Fruit fly (Drosophila melanogaster) whole organism, prepupa: ENCODE measurements around the gene hwt.

Source experiments
- Blimp-1 ChIP-seq: fragments of 200-800 bp; sonication (Bioruptor generic); optimal IDR thresholded peaks from 3 replicates; lab custom pipeline; 2017; ENCODE audit warnings: missing biosample characterization, missing genetic modification characterization, mild to moderate bottlenecking, moderate library complexity, missing genetic modification reagents
- CG10631 ChIP-seq: fragments of 200-800 bp; sonication (Bioruptor generic); optimal IDR thresholded peaks from 2 replicates; lab custom pipeline; 2016; ENCODE audit warnings: missing biosample characterization, missing genetic modification characterization
- CG10669 ChIP-seq: fragments of 200-800 bp; sonication (Bioruptor generic); optimal IDR thresholded peaks from 3 replicates; lab custom pipeline; 2018; ENCODE audit warnings: missing biosample characterization, mild to moderate bottlenecking, missing genetic modification characterization, moderate library complexity
- CG11294 ChIP-seq: fragments of 200-800 bp; sonication (Bioruptor generic); IDR thresholded peaks from 2 replicates; pipeline ENCODE4 v1.3.6; 2022; ENCODE audit warnings: missing biosample characterization, missing genetic modification characterization
- CG11902 ChIP-seq: fragments of 200-800 bp; sonication (Bioruptor generic); optimal IDR thresholded peaks from 3 replicates; lab custom pipeline; 2016; ENCODE audit warnings: missing biosample characterization, missing genetic modification characterization
- CG15336 ChIP-seq: fragments of 200-800 bp; sonication (Bioruptor generic); IDR thresholded peaks from 2 replicates; pipeline ENCODE4 v1.3.6; 2022; ENCODE audit warnings: missing biosample characterization, missing genetic modification characterization
- CG1621 ChIP-seq: fragments of 200-800 bp; sonication (Bioruptor generic); optimal IDR thresholded peaks from 3 replicates; lab custom pipeline; 2018; ENCODE audit warnings: missing biosample characterization, mild to moderate bottlenecking, missing genetic modification characterization
- CG3032 ChIP-seq: fragments of 200-800 bp; optimal IDR thresholded peaks from 2 replicates; lab custom pipeline; 2019; ENCODE audit warnings: missing biosample characterization, mild to moderate bottlenecking, missing genetic modification characterization, moderate library complexity
- CG31627 ChIP-seq: fragments of 200-800 bp; sonication (Bioruptor generic); optimal IDR thresholded peaks from 3 replicates; lab custom pipeline; 2016; ENCODE audit warnings: missing biosample characterization, missing genetic modification characterization
- CG32006 ChIP-seq: fragments of 200-800 bp; sonication (Bioruptor generic); optimal IDR thresholded peaks from 3 replicates; lab custom pipeline; 2017; ENCODE audit warnings: missing biosample characterization, mild to moderate bottlenecking, missing genetic modification characterization
- CG34406 ChIP-seq: fragments of 200-800 bp; sonication (Bioruptor generic); optimal IDR thresholded peaks from 3 replicates; lab custom pipeline; 2016; ENCODE audit warnings: missing biosample characterization, missing genetic modification characterization
- CG3919 ChIP-seq: fragments of 200-800 bp; sonication (Bioruptor generic); optimal IDR thresholded peaks from 3 replicates; lab custom pipeline; 2016; ENCODE audit warnings: missing biosample characterization, missing genetic modification characterization
- CG4318 ChIP-seq: fragments of 200-800 bp; sonication (Bioruptor generic); optimal IDR thresholded peaks from 3 replicates; lab custom pipeline; 2017; ENCODE audit warnings: missing biosample characterization, mild to moderate bottlenecking, missing genetic modification characterization
- CG6163 ChIP-seq: fragments of 200-800 bp; sonication (Bioruptor generic); IDR thresholded peaks from 3 replicates; pipeline ENCODE4 v1.3.6; 2022; ENCODE audit warnings: missing biosample characterization, missing genetic modification characterization
- CG6276 ChIP-seq: fragments of 200-800 bp; sonication (Bioruptor generic); optimal IDR thresholded peaks from 2 replicates; lab custom pipeline; 2017; ENCODE audit warnings: missing biosample characterization, mild to moderate bottlenecking, missing genetic modification characterization
- CG6792 ChIP-seq: fragments of 200-800 bp; sonication (Bioruptor generic); optimal IDR thresholded peaks from 3 replicates; lab custom pipeline; 2016; ENCODE audit warnings: missing biosample characterization, missing genetic modification characterization
- CG6808 ChIP-seq: fragments of 200-800 bp; sonication (Bioruptor generic); optimal IDR thresholded peaks from 3 replicates; lab custom pipeline; 2017; ENCODE audit warnings: missing biosample characterization, missing genetic modification characterization, mild to moderate bottlenecking, moderate library complexity, missing genetic modification reagents
- CG6854 ChIP-seq: fragments of 200-800 bp; sonication (Bioruptor generic); optimal IDR thresholded peaks from 2 replicates; lab custom pipeline; 2017; ENCODE audit warnings: missing biosample characterization, mild to moderate bottlenecking, missing genetic modification characterization
- CG7368 ChIP-seq: fragments of 200-800 bp; sonication (Bioruptor generic); optimal IDR thresholded peaks from 3 replicates; lab custom pipeline; 2016; ENCODE audit warnings: missing biosample characterization, missing genetic modification characterization
- CG8119 ChIP-seq: fragments of 200-800 bp; sonication (Bioruptor generic); IDR thresholded peaks from 3 replicates; pipeline ENCODE4 v1.3.6; 2022; ENCODE audit warnings: missing biosample characterization, missing genetic modification characterization
- CG8632 ChIP-seq: fragments of 200-800 bp; sonication (Bioruptor generic); optimal IDR thresholded peaks from 3 replicates; lab custom pipeline; 2016; ENCODE audit warnings: missing biosample characterization, missing genetic modification characterization
- Eip78C ChIP-seq: fragments of 200-800 bp; sonication (Bioruptor generic); peaks from one replicate; lab custom pipeline; 2016; ENCODE audit warnings: missing biosample characterization, missing genetic modification characterization
- Ets96B ChIP-seq: fragments of 200-800 bp; optimal IDR thresholded peaks from 2 replicates; lab custom pipeline; 2019; ENCODE audit warnings: missing biosample characterization, mild to moderate bottlenecking, missing genetic modification characterization, moderate library complexity
- Gug ChIP-seq: fragments of 200-800 bp; sonication (Bioruptor generic); IDR thresholded peaks from 2 replicates; pipeline ENCODE4 v1.3.6; 2022; ENCODE audit warnings: missing biosample characterization, missing genetic modification characterization
- Hr38 ChIP-seq: sonication (Bioruptor generic); optimal IDR thresholded peaks from 2 replicates; lab custom pipeline; 2016; ENCODE audit warnings: missing biosample characterization, missing genetic modification characterization
- Hr39 ChIP-seq: fragments of 200-800 bp; sonication (Bioruptor generic); optimal IDR thresholded peaks from 2 replicates; lab custom pipeline; 2016; ENCODE audit warnings: missing biosample characterization, missing genetic modification characterization
- Hr4 ChIP-seq: fragments of 200-800 bp; sonication (Bioruptor generic); optimal IDR thresholded peaks from 3 replicates; lab custom pipeline; 2016; ENCODE audit warnings: missing biosample characterization, missing genetic modification characterization
- Lpt ChIP-seq: fragments of 200-800 bp; sonication (Bioruptor generic); optimal IDR thresholded peaks from 3 replicates; lab custom pipeline; 2016; ENCODE audit warnings: missing biosample characterization, missing genetic modification characterization
- Met ChIP-seq: fragments of 200-800 bp; sonication (Bioruptor generic); optimal IDR thresholded peaks from 3 replicates; lab custom pipeline; 2016; ENCODE audit warnings: missing biosample characterization, missing genetic modification characterization
- Smox ChIP-seq: fragments of 200-800 bp; sonication (Bioruptor generic); optimal IDR thresholded peaks from 3 replicates; lab custom pipeline; 2016; ENCODE audit warnings: missing biosample characterization, missing genetic modification characterization
- Sox102F ChIP-seq: fragments of 200-800 bp; sonication (Bioruptor generic); optimal IDR thresholded peaks from 2 replicates; lab custom pipeline; 2016; ENCODE audit warnings: missing biosample characterization, mild to moderate bottlenecking, missing genetic modification characterization
- Sox14 ChIP-seq: fragments of 200-800 bp; sonication (Bioruptor generic); optimal IDR thresholded peaks from 3 replicates; lab custom pipeline; 2016; ENCODE audit warnings: missing biosample characterization, missing genetic modification characterization
- Sox15 ChIP-seq: fragments of 200-800 bp; sonication (Bioruptor generic); optimal IDR thresholded peaks from 3 replicates; lab custom pipeline; 2016; ENCODE audit warnings: missing biosample characterization, missing genetic modification characterization
- achi ChIP-seq: fragments of 200-800 bp; sonication (Bioruptor generic); optimal IDR thresholded peaks from 3 replicates; lab custom pipeline; 2016; ENCODE audit warnings: missing biosample characterization, missing genetic modification characterization
- acj6 ChIP-seq: fragments of 200-800 bp; sonication (Bioruptor generic); optimal IDR thresholded peaks from 3 replicates; lab custom pipeline; 2016; ENCODE audit warnings: missing biosample characterization, missing genetic modification characterization
- dac ChIP-seq: fragments of 200-800 bp; sonication (Bioruptor generic); optimal IDR thresholded peaks from 2 replicates; lab custom pipeline; 2017; ENCODE audit warnings: missing biosample characterization, mild to moderate bottlenecking, missing genetic modification characterization
- dsx ChIP-seq: fragments of 200-800 bp; optimal IDR thresholded peaks from 3 replicates; lab custom pipeline; 2019; ENCODE audit warnings: missing biosample characterization, mild to moderate bottlenecking, missing genetic modification characterization, moderate library complexity; ENCODE audit not compliant: poor library complexity, severe bottlenecking
- eg ChIP-seq: fragments of 200-800 bp; sonication (Bioruptor generic); IDR thresholded peaks from 3 replicates; pipeline ENCODE4 v1.3.6; 2022; ENCODE audit warnings: missing biosample characterization, missing genetic modification characterization
- esn ChIP-seq: fragments of 200-800 bp; sonication (Bioruptor generic); optimal IDR thresholded peaks from 2 replicates; lab custom pipeline; 2016; ENCODE audit warnings: missing biosample characterization, mild to moderate bottlenecking, missing genetic modification characterization, moderate library complexity
- fd59A ChIP-seq: fragments of 200-800 bp; sonication (Bioruptor generic); optimal IDR thresholded peaks from 2 replicates; lab custom pipeline; 2017; ENCODE audit warnings: missing biosample characterization, mild to moderate bottlenecking, missing genetic modification characterization, missing genetic modification reagents
- fd85E ChIP-seq: fragments of 200-800 bp; sonication (Bioruptor generic); optimal IDR thresholded peaks from 3 replicates; lab custom pipeline; 2016; ENCODE audit warnings: missing biosample characterization, missing genetic modification characterization
- fkh ChIP-seq: fragments of 200-800 bp; sonication (Bioruptor generic); optimal IDR thresholded peaks from 3 replicates; lab custom pipeline; 2017; ENCODE audit warnings: missing biosample characterization, mild to moderate bottlenecking, missing genetic modification characterization, moderate library complexity
- lz ChIP-seq: fragments of 200-800 bp; sonication (Bioruptor generic); optimal IDR thresholded peaks from 3 replicates; lab custom pipeline; 2016; ENCODE audit warnings: missing biosample characterization, missing genetic modification characterization
- net ChIP-seq: fragments of 200-800 bp; sonication (Bioruptor generic); optimal IDR thresholded peaks from 3 replicates; lab custom pipeline; 2016; ENCODE audit warnings: missing biosample characterization, missing genetic modification characterization
- pdm3 ChIP-seq: fragments of 200-800 bp; sonication (Bioruptor generic); optimal IDR thresholded peaks from 3 replicates; lab custom pipeline; 2016; ENCODE audit warnings: missing biosample characterization, missing genetic modification characterization
- salr ChIP-seq, 2 experiments: fragments of 200-800 bp; sonication (Bioruptor generic); optimal IDR thresholded peaks; 3 replicates each; lab custom pipeline; 2016 to 2018; ENCODE audit warnings: missing biosample characterization in 2 of 2, missing genetic modification characterization in 2 of 2, mild to moderate bottlenecking in 1 of 2
- spab ChIP-seq: fragments of 200-800 bp; sonication (Bioruptor generic); optimal IDR thresholded peaks from 2 replicates; lab custom pipeline; 2017; ENCODE audit warnings: missing biosample characterization, mild to moderate bottlenecking, missing genetic modification characterization, missing genetic modification reagents
- ss ChIP-seq, 2 experiments: fragments of 200-800 bp; sonication (Bioruptor generic); optimal IDR thresholded peaks; 2 replicates in 1 of 2; 3 replicates in 1 of 2; lab custom pipeline; 2017 to 2018; ENCODE audit warnings: mild to moderate bottlenecking in 2 of 2, missing biosample characterization in 2 of 2, missing genetic modification characterization in 2 of 2, moderate library complexity in 1 of 2
- svp ChIP-seq: fragments of 200-800 bp; sonication (Bioruptor generic); peaks from one replicate; lab custom pipeline; 2016; ENCODE audit warnings: missing biosample characterization, missing genetic modification characterization
- topi ChIP-seq: fragments of 200-800 bp; sonication (Bioruptor generic); optimal IDR thresholded peaks from 3 replicates; lab custom pipeline; 2016; ENCODE audit warnings: missing biosample characterization, missing genetic modification characterization
- vri ChIP-seq: fragments of 200-800 bp; sonication (Bioruptor generic); optimal IDR thresholded peaks from 3 replicates; lab custom pipeline; 2016; ENCODE audit warnings: missing biosample characterization, mild to moderate bottlenecking, missing genetic modification characterization

The hwt gene

DNA sequence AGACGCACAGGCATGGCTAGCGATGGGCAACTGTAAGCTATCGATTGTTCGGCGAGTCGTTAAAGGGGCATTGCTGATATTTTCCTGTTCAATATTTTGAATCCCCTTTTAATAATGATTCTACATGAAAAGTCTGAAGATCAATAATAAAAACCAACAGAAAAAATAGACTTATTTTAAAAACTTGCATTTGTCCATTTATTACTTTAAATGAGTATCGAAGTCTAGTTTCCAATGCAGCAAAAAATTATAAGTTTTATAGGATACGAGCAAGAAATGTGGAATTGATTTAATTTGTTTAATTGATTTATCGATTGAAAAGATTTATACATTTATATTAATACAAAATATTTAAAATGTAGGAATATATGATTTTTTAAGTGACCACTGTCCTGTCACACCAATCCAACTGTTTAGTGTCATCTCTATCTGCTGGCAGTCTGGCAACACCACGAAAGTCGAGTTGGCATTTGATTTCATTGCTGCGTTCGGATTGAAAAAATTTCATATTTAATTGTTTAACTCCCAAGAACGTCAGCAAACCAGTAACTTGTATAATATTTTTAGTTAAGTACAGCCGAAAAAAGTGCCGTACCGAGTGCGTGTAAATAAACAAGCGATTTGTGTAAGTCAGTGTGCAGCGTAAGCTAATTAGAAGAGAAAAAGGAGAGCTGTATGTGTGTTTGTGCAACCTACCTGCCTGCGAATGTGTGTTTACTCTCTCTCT is 27.5 kb upstream of the hwt start, which contains the start of the genes CG1824 and Sec16:
Gene CG1824, minus strand, starts transcription at position 15 of the 727 bp plus-strand sequence.
Gene Sec16, plus strand, starts transcription at position 438 of the 727 bp plus-strand sequence.
- TF ChIP-seq lz, result peak; percentile 26
- TF ChIP-seq topi, result no peak
- peak; percentile 8 for TF ChIP-seq Ets96B (tag; lab: Kevin White, UChicago)
- TF ChIP-seq pdm3 (GFP tag; lab: Kevin White, UChicago), result peak; percentile 39
- no peak for TF ChIP-seq spab
- TF ChIP-seq esn (GFP tag; lab: Kevin White, UChicago), result peak; percentile 41
- no peak for TF ChIP-seq Hr4
- TF ChIP-seq achi (GFP tag; lab: Kevin White, UChicago), result peak; percentile 49
- peak; percentile 5 for TF ChIP-seq Smox
- TF ChIP-seq CG6276 (GFP tag; lab: Kevin White, UChicago), result no peak
- no peak for TF ChIP-seq Lpt
- peak; percentile 23 for TF ChIP-seq CG6808 (GFP tag; lab: Kevin White, UChicago)
- TF ChIP-seq Sox15 (GFP tag; lab: Kevin White, UChicago), result peak; percentile 36
- TF ChIP-seq CG1621 (tag; lab: Kevin White, UChicago), result no peak
- TF ChIP-seq CG34406 (GFP tag; lab: Kevin White, UChicago), result peak; percentile 15
- TF ChIP-seq fd59A (GFP tag; lab: Kevin White, UChicago), result peak; percentile 2
- peak; percentile 1 for TF ChIP-seq fkh (GFP tag; lab: Kevin White, UChicago)
- TF ChIP-seq fd85E (GFP tag; lab: Kevin White, UChicago), result no peak
- peak; percentile 18 for TF ChIP-seq CG11902 (GFP tag; lab: Kevin White, UChicago)
- TF ChIP-seq dsx (GFP tag; lab: Kevin White, UChicago), result no peak
- peak; percentile 36 for TF ChIP-seq Hr39 (GFP tag; lab: Kevin White, UChicago)
- peak; percentile 7 for TF ChIP-seq net (GFP tag; lab: Kevin White, UChicago)
- TF ChIP-seq CG7368 (GFP tag; lab: Kevin White, UChicago), result peak; percentile 7
- no peak for TF ChIP-seq Sox102F (GFP tag; lab: Kevin White, UChicago)
- no peak for TF ChIP-seq CG6854 (GFP tag; lab: Kevin White, UChicago)
- peak; percentile 70 for TF ChIP-seq CG10631 (GFP tag; lab: Kevin White, UChicago)
- no peak for TF ChIP-seq CG8119
- TF ChIP-seq CG4318 (GFP tag; lab: Kevin White, UChicago), result no peak
- TF ChIP-seq CG6163 (GFP tag; lab: Robert Waterston, UW), result no peak
- TF ChIP-seq CG10669 (GFP tag; lab: Kevin White, UChicago), result peak; percentile 1
- TF ChIP-seq CG6792 (GFP tag; lab: Kevin White, UChicago), result no peak
- peak in 1 of 2 experiments; percentile 45 for TF ChIP-seq salr (GFP tag; optimal IDR thresholded peaks at IDR 0.05; lab: Kevin White, UChicago)
- TF ChIP-seq svp (GFP tag; lab: Kevin White, UChicago), result peak; percentile 41
- no peak for TF ChIP-seq Hr38 (GFP tag; lab: Kevin White, UChicago)
- no peak for TF ChIP-seq CG11294 (GFP tag; lab: Robert Waterston, UW)
- peak; percentile 43 for TF ChIP-seq vri (GFP tag; lab: Kevin White, UChicago)
- TF ChIP-seq CG3032 (tag; lab: Kevin White, UChicago), result peak; percentile 54
- TF ChIP-seq Met (GFP tag; lab: Kevin White, UChicago), result peak; percentile 1
- no peak for TF ChIP-seq Gug (GFP tag; lab: Robert Waterston, UW)
- TF ChIP-seq Sox14 (GFP tag; lab: Kevin White, UChicago), result no peak
- TF ChIP-seq CG8632 (GFP tag; lab: Kevin White, UChicago), result no peak
- TF ChIP-seq eg (GFP tag; lab: Robert Waterston, UW), result peak; percentile 32; the same call in 1 of the 3 replicates
- TF ChIP-seq CG15336 (GFP tag; lab: Robert Waterston, UW), result no peak
- TF ChIP-seq dac (GFP tag; lab: Kevin White, UChicago), result no peak
- peak in 1 of 2 experiments; percentile 1 for TF ChIP-seq ss (GFP tag; optimal IDR thresholded peaks at IDR 0.05; lab: Kevin White, UChicago)
- peak; percentile 48 for TF ChIP-seq Eip78C (GFP tag; lab: Kevin White, UChicago)
- no peak for TF ChIP-seq Blimp-1 (GFP tag; lab: Kevin White, UChicago)
- TF ChIP-seq CG32006, result peak; percentile 47
- peak; percentile 52 for TF ChIP-seq acj6
- TF ChIP-seq CG3919 (GFP tag; lab: Kevin White, UChicago), result peak; percentile 2
- TF ChIP-seq CG31627, result peak; percentile 41
